Fruit fly (Drosophila melanogaster): ENCODE data around the gene Tsp3A.

dm6 chrX:2645593-2645992, 26.1 kb upstream of the Tsp3A start:
- TF ChIP-seq Hr39 (GFP tag; optimal IDR thresholded peaks at IDR 0.05) (no peak), fkh (GFP tag; optimal IDR thresholded peaks at IDR 0.05) (no peak), Lpt (GFP tag; optimal IDR thresholded peaks at IDR 0.05) (no peak), CG6792 (GFP tag; optimal IDR thresholded peaks at IDR 0.05) (no peak), achi (GFP tag; optimal IDR thresholded peaks at IDR 0.05) (no peak), CG8632 (GFP tag; optimal IDR thresholded peaks at IDR 0.05) (no peak), CG34406 (GFP tag; optimal IDR thresholded peaks at IDR 0.05) (no peak), CG16779 (tag; optimal IDR thresholded peaks at IDR 0.05) (no peak), fd59A (GFP tag; optimal IDR thresholded peaks at IDR 0.05) (no peak), Eip78C (GFP tag) (no peak), CG10631 (GFP tag; optimal IDR thresholded peaks at IDR 0.05) (no peak)
